Fruit fly (Drosophila melanogaster) whole organism, pupa: ENCODE measurements around the gene Irp-1B.

ENCODE experiments used
- CG10348 ChIP-seq: fragments of 200-800 bp; sonication (Bioruptor generic); IDR thresholded peaks from 2 replicates; pipeline ENCODE4 v1.3.6; 2022; ENCODE audit warnings: missing biosample characterization, missing genetic modification characterization
- CG14655 ChIP-seq: fragments of 200-800 bp; sonication (Bioruptor generic); optimal IDR thresholded peaks from 3 replicates; lab custom pipeline; 2017; ENCODE audit warnings: mild to moderate bottlenecking, missing biosample characterization, missing genetic modification reagents, missing genetic modification characterization
- CG8159 ChIP-seq: fragments of 200-800 bp; sonication (Bioruptor generic); optimal IDR thresholded peaks from 3 replicates; lab custom pipeline; 2018; ENCODE audit warnings: missing biosample characterization, mild to moderate bottlenecking, missing genetic modification characterization, moderate library complexity
- fd96Ca ChIP-seq: fragments of 200-800 bp; sonication (Bioruptor generic); IDR thresholded peaks from 3 replicates; pipeline ENCODE4 v1.3.6; 2022; ENCODE audit warnings: missing biosample characterization, missing genetic modification characterization

dm6 chr3R:10364287-10364686 lies 48.4 kb downstream of the Irp-1B start:
- TF ChIP-seq CG8159 (tag; lab: Kevin White, UChicago) (no peak), CG10348 (GFP tag; lab: Robert Waterston, UW) (no peak), fd96Ca (GFP tag; lab: Robert Waterston, UW) (no peak), CG14655 (GFP tag; lab: Kevin White, UChicago) (no peak)
